Worm (Caenorhabditis elegans) whole organism, late embryonic: ENCODE data around the gene Y45G5AM.6.

ENCODE experiments used
- C08G9.2 ChIP-seq: sonication (generic microtip); optimal IDR thresholded peaks from 2 replicates; lab custom pipeline; 2016; ENCODE audit warnings: mild to moderate bottlenecking, missing genetic modification characterization, moderate library complexity, missing compliant biosample characterization
- K02D7.2 ChIP-seq: sonication (generic microtip); optimal IDR thresholded peaks from 2 replicates; lab custom pipeline; 2017; ENCODE audit warnings: mild to moderate bottlenecking, missing genetic modification characterization, missing compliant biosample characterization
- T23F11.4 ChIP-seq: fragments of 200-800 bp; sonication (Bioruptor generic); optimal IDR thresholded peaks from 2 replicates; lab custom pipeline; 2018; ENCODE audit warnings: mild to moderate bottlenecking, missing genetic modification characterization, missing compliant biosample characterization
- Y22D7AL.16 ChIP-seq: sonication (generic microtip); optimal IDR thresholded peaks from 2 replicates; lab custom pipeline; 2016; ENCODE audit warnings: missing genetic modification characterization, missing compliant biosample characterization
- ceh-14 ChIP-seq: sonication (generic microtip); optimal IDR thresholded peaks from 2 replicates; lab custom pipeline; 2016; ENCODE audit warnings: missing genotype, missing genetic modification characterization, missing compliant biosample characterization
- ceh-18 ChIP-seq: sonication (generic microtip); optimal IDR thresholded peaks from 2 replicates; lab custom pipeline; 2016; ENCODE audit warnings: missing genetic modification characterization, missing compliant biosample characterization
- ceh-19 ChIP-seq: fragments of 200-800 bp; sonication (Bioruptor generic); optimal IDR thresholded peaks from 2 replicates; lab custom pipeline; 2018; ENCODE audit warnings: mild to moderate bottlenecking, missing genetic modification characterization, missing compliant biosample characterization
- ceh-6 ChIP-seq: fragments of 200-800 bp; sonication (Bioruptor generic); optimal IDR thresholded peaks from 2 replicates; lab custom pipeline; 2018; ENCODE audit warnings: mild to moderate bottlenecking, missing genetic modification characterization, missing compliant biosample characterization
- ceh-9 ChIP-seq: sonication (generic microtip); optimal IDR thresholded peaks from 2 replicates; lab custom pipeline; 2016; ENCODE audit warnings: mild to moderate bottlenecking, missing genetic modification characterization, inconsistent platforms, missing compliant biosample characterization
- che-1 ChIP-seq: sonication (generic microtip); optimal IDR thresholded peaks from 2 replicates; lab custom pipeline; 2016; ENCODE audit warnings: mild to moderate bottlenecking, missing genetic modification characterization, missing compliant biosample characterization
- dmd-4 ChIP-seq: sonication (generic microtip); optimal IDR thresholded peaks from 2 replicates; lab custom pipeline; 2016; ENCODE audit warnings: borderline replicate concordance, missing genetic modification characterization, missing compliant biosample characterization
- dve-1 ChIP-seq: sonication (generic microtip); optimal IDR thresholded peaks from 2 replicates; lab custom pipeline; 2017; ENCODE audit warnings: antibody characterized with exemption, mild to moderate bottlenecking, missing genetic modification characterization, missing compliant biosample characterization
- elt-4 ChIP-seq: sonication (generic microtip); optimal IDR thresholded peaks from 2 replicates; lab custom pipeline; 2016; ENCODE audit warnings: missing genetic modification characterization, missing compliant biosample characterization
- eyg-1 ChIP-seq: sonication (generic microtip); optimal IDR thresholded peaks from 2 replicates; lab custom pipeline; 2016; ENCODE audit warnings: missing genotype, missing genetic modification characterization, missing compliant biosample characterization
- hlh-6 ChIP-seq: sonication (generic microtip); optimal IDR thresholded peaks from 2 replicates; lab custom pipeline; 2016; ENCODE audit warnings: missing genotype, missing genetic modification characterization, missing compliant biosample characterization
- hlh-8 ChIP-seq: sonication (generic microtip); optimal IDR thresholded peaks from 2 replicates; lab custom pipeline; 2016; ENCODE audit warnings: missing genotype, missing genetic modification characterization, missing compliant biosample characterization
- lim-6 ChIP-seq: sonication (generic microtip); optimal IDR thresholded peaks from 2 replicates; lab custom pipeline; 2016; ENCODE audit warnings: missing genetic modification characterization, missing compliant biosample characterization
- lin-11 ChIP-seq: fragments of 200-800 bp; sonication (Bioruptor generic); optimal IDR thresholded peaks from 2 replicates; lab custom pipeline; 2018; ENCODE audit warnings: mild to moderate bottlenecking, missing genetic modification characterization, missing compliant biosample characterization
- madf-2 ChIP-seq: sonication (generic microtip); optimal IDR thresholded peaks from 2 replicates; lab custom pipeline; 2017; ENCODE audit warnings: missing genetic modification characterization, missing compliant biosample characterization
- mec-3 ChIP-seq: sonication (generic microtip); optimal IDR thresholded peaks from 2 replicates; lab custom pipeline; 2016; ENCODE audit warnings: borderline replicate concordance, missing genetic modification characterization, missing compliant biosample characterization
- nfya-1 ChIP-seq: sonication (generic microtip); optimal IDR thresholded peaks from 2 replicates; lab custom pipeline; 2017; ENCODE audit warnings: missing genetic modification characterization, mild to moderate bottlenecking, missing compliant biosample characterization, antibody characterized with exemption, moderate library complexity
- nhr-232 ChIP-seq: sonication (generic microtip); optimal IDR thresholded peaks from 2 replicates; lab custom pipeline; 2016; ENCODE audit warnings: missing genetic modification characterization, missing compliant biosample characterization
- pag-3 ChIP-seq: sonication (generic microtip); optimal IDR thresholded peaks from 2 replicates; lab custom pipeline; 2016; ENCODE audit warnings: missing compliant biosample characterization, missing genetic modification characterization, borderline replicate concordance
- pax-1 ChIP-seq: fragments of 150-350 bp; optimal IDR thresholded peaks from 2 replicates; lab custom pipeline; 2014; ENCODE audit warnings: missing biosample characterization, missing genetic modification characterization
- pha-2 ChIP-seq: sonication (generic microtip); optimal IDR thresholded peaks from 2 replicates; lab custom pipeline; 2017; ENCODE audit warnings: mild to moderate bottlenecking, missing genetic modification characterization, missing compliant biosample characterization
- pqm-1 ChIP-seq: sonication (generic microtip); optimal IDR thresholded peaks from 2 replicates; lab custom pipeline; 2016; ENCODE audit warnings: missing genetic modification characterization, missing compliant biosample characterization
- pros-1 ChIP-seq: fragments of 150-350 bp; optimal IDR thresholded peaks from 2 replicates; lab custom pipeline; 2014; ENCODE audit warnings: missing biosample characterization, missing genetic modification reagents, missing genetic modification characterization
- sdc-2 ChIP-seq: sonication (generic microtip); optimal IDR thresholded peaks from 2 replicates; lab custom pipeline; 2016; ENCODE audit warnings: missing genotype, missing genetic modification characterization, missing compliant biosample characterization
- sox-2 ChIP-seq: fragments of 200-800 bp; sonication (Bioruptor generic); IDR thresholded peaks from 2 replicates; pipeline ENCODE4 v1.3.6; 2022; ENCODE audit warnings: missing genetic modification reagents, missing genetic modification characterization, missing compliant biosample characterization
- sox-4 ChIP-seq: sonication (generic microtip); optimal IDR thresholded peaks from 2 replicates; lab custom pipeline; 2017; ENCODE audit warnings: mild to moderate bottlenecking, missing genetic modification characterization, inconsistent platforms, missing compliant biosample characterization
- syd-9 ChIP-seq: sonication (generic microtip); optimal IDR thresholded peaks from 2 replicates; lab custom pipeline; 2016; ENCODE audit warnings: mild to moderate bottlenecking, missing genetic modification characterization, moderate library complexity, missing compliant biosample characterization
- tbx-2 ChIP-seq: sonication (generic microtip); optimal IDR thresholded peaks from 2 replicates; lab custom pipeline; 2016; ENCODE audit warnings: missing genetic modification characterization, missing compliant biosample characterization
- tbx-7 ChIP-seq: sonication (generic microtip); optimal IDR thresholded peaks from 2 replicates; lab custom pipeline; 2016; ENCODE audit warnings: missing genotype, missing genetic modification characterization, missing compliant biosample characterization
- unc-3 ChIP-seq, 2 experiments: fragments of 200-800 bp in 1 of 2; sonication (Bioruptor generic) in 1 of 2; sonication (generic microtip) in 1 of 2; conservative IDR thresholded peaks in 1 of 2; optimal IDR thresholded peaks in 1 of 2; 2 replicates each; pipeline versions ENCODE4 v1.3.6 to Lab custom; 2016 to 2022; ENCODE audit warnings: missing compliant biosample characterization in 2 of 2, missing genetic modification characterization in 2 of 2, missing genetic modification reagents in 1 of 2
- unc-42 ChIP-seq: sonication (generic microtip); optimal IDR thresholded peaks from 2 replicates; lab custom pipeline; 2016; ENCODE audit warnings: missing genotype, missing genetic modification characterization, missing compliant biosample characterization
- unc-55 ChIP-seq: sonication (generic microtip); optimal IDR thresholded peaks from 2 replicates; lab custom pipeline; 2017; ENCODE audit warnings: missing biosample characterization, missing genetic modification reagents, missing genetic modification characterization
- unc-86 ChIP-seq: sonication (generic microtip); optimal IDR thresholded peaks from 2 replicates; lab custom pipeline; 2016; ENCODE audit warnings: missing genetic modification characterization, missing compliant biosample characterization

The Y45G5AM.6 gene

DNA sequence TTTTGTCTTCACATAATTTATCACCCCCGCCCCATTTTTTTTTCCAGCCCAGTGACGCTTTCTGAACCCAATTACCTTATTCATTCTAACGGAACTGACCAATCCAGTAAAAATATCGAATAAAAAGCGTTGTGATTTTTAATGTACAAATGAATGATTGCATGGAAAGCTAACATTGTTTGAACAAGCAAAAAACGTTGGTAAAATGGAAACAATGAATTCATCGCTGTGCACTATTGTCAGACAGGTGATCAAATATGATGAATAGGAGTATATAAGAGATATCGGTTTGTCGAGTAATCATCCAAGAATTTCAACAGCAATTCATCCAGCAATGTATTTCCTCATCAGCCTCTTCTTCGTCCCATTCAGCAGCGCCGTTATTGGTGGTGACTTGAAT, 22.5 kb downstream of the Y45G5AM.6 start, which contains the start of gene phat-4:
phat-4 (plus strand) TSS at position 301 of the 400 bp plus-strand sequence.
- TF ChIP-seq unc-42 (tag; lab: Kevin White, UChicago), result no peak
- no peak for TF ChIP-seq pax-1 (tag; lab: Kevin White, UChicago)
- TF ChIP-seq pros-1, result no peak
- TF ChIP-seq eyg-1, result no peak
- TF ChIP-seq unc-86 (tag; lab: Kevin White, UChicago), result no peak
- TF ChIP-seq sox-4, result no peak
- TF ChIP-seq ceh-6, result no peak
- no peak for TF ChIP-seq unc-3 (GFP tag; conservative IDR thresholded peaks at IDR 0.05; lab: Robert Waterston, UW)
- no peak for TF ChIP-seq unc-3 (tag; optimal IDR thresholded peaks at IDR 0.05; lab: Kevin White, UChicago)
- no peak for TF ChIP-seq ceh-14 (tag; lab: Kevin White, UChicago)
- no peak for TF ChIP-seq tbx-2
- TF ChIP-seq tbx-7 (tag; lab: Kevin White, UChicago), result no peak
- TF ChIP-seq nfya-1 (tag; lab: Kevin White, UChicago), result no peak
- no peak for TF ChIP-seq che-1 (tag; lab: Kevin White, UChicago)
- TF ChIP-seq syd-9 (tag; lab: Kevin White, UChicago), result no peak
- TF ChIP-seq hlh-6 (tag; lab: Kevin White, UChicago), result no peak
- TF ChIP-seq lim-6, result no peak
- no peak for TF ChIP-seq elt-4 (tag; lab: Kevin White, UChicago)
- TF ChIP-seq unc-55 (GFP tag; lab: Kevin White, UChicago), result no peak

ce11 chrV:4127435-4127834, 24.7 kb downstream of the Y45G5AM.6 start, which contains the start of gene T05B4.13:
Gene T05B4.13 (minus strand): TSS chrV:4127535.
- TF ChIP-seq sdc-2 (tag; lab: Kevin White, UChicago) (no peak), ceh-19 (GFP tag; lab: Kevin White, UChicago) (no peak), tbx-2 (no peak), mec-3 (tag; lab: Kevin White, UChicago) (no peak), hlh-8 (tag; lab: Kevin White, UChicago) (no peak), madf-2 (tag; lab: Kevin White, UChicago) (no peak)

ce11 chrV:4125552-4126084, 26.5 kb downstream of the Y45G5AM.6 start, which contains the start of gene T05B4.12:
Gene T05B4.12 (minus strand): TSS chrV:4126034.
- TF ChIP-seq pha-2 (tag; lab: Kevin White, UChicago) (no peak), K02D7.2 (no peak), ceh-19 (GFP tag; lab: Kevin White, UChicago) (no peak), ceh-6 (no peak), lin-11 (tag; lab: Kevin White, UChicago) (no peak), nhr-232 (tag; lab: Kevin White, UChicago) (no peak), pqm-1 (tag; lab: Kevin White, UChicago) (no peak), Y22D7AL.16 (no peak), elt-4 (tag; lab: Kevin White, UChicago) (no peak), pros-1 (no peak), dve-1 (tag; lab: Kevin White, UChicago) (no peak), T23F11.4 (GFP tag; lab: Kevin White, UChicago) (no peak), pag-3 (tag; lab: Kevin White, UChicago) (no peak), C08G9.2 (no peak), madf-2 (tag; lab: Kevin White, UChicago) (no peak), ceh-9 (no peak), ceh-18 (tag; lab: Kevin White, UChicago) (no peak)

DNA sequence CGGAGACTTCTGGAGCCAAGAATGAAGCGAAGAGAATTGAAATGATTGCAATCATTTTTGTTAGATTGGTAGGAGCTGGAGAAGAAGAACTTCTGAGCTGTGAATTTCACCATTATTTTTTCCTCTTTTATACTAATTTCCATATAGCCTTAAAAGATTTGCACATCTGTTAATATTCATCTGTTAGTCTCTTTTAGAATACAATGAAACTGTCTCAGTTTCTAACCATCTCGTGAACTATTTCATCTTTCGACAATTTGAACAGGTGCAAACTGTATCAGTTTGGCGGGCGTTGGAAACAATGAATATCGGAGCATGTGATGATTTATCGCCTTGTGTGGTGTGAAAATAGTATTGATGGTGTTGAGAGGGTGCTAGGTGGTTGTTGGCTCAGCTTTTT, 29.7 kb downstream of the Y45G5AM.6 start, which contains the start of gene phat-5:
phat-5 (minus strand) TSS at position 101 of the 400 bp plus-strand sequence.
- TF ChIP-seq sox-2 (no peak), lin-11 (tag; lab: Kevin White, UChicago) (no peak), dmd-4 (no peak), nhr-232 (tag; lab: Kevin White, UChicago) (no peak)
- TF ChIP-seq, all 69 proteins: peak for 0
